Worm (Caenorhabditis elegans): Measurements from ENCODE around the gene pld-1.

The pld-1 gene

ce11 chrII:5033935-5034334, 57.6 kb downstream of the pld-1 start, which contains the start of gene F33G12.3:
F33G12.3 (minus strand) TSS chrII:5034035.
- no peak for TF ChIP-seq rbr-2 (tag; optimal IDR thresholded peaks at IDR 0.05)
- no peak for TF ChIP-seq nhr-41 (GFP tag; IDR thresholded peaks at IDR 0.05)
- TF ChIP-seq cey-2 (tag; optimal IDR thresholded peaks at IDR 0.05; ENCODE audit: borderline replicate concordance, insufficient read depth) = no peak
- TF ChIP-seq snpc-1.2 (GFP tag; IDR thresholded peaks at IDR 0.05) = no peak
- no peak for TF ChIP-seq daf-16 (GFP tag; optimal IDR thresholded peaks at IDR 0.05)
- no peak for TF ChIP-seq daf-16 (tag; optimal IDR thresholded peaks at IDR 0.05)
- TF ChIP-seq lin-1 (GFP tag; IDR thresholded peaks at IDR 0.05) = no peak
- TF ChIP-seq nhr-11 (tag; optimal IDR thresholded peaks at IDR 0.05) = no peak
- TF ChIP-seq madf-5 (GFP tag; IDR thresholded peaks at IDR 0.05) = no peak
- no peak for TF ChIP-seq zip-11 (GFP tag; IDR thresholded peaks at IDR 0.05)
- no peak for TF ChIP-seq ztf-7 (tag; optimal IDR thresholded peaks at IDR 0.05)
- TF ChIP-seq fos-1 (tag; optimal IDR thresholded peaks at IDR 0.05) = no peak
- no peak for TF ChIP-seq lin-15B (tag; optimal IDR thresholded peaks at IDR 0.05)
- no peak for TF ChIP-seq aly-2 (tag; optimal IDR thresholded peaks at IDR 0.05)
- TF ChIP-seq daf-12 (tag; optimal IDR thresholded peaks at IDR 0.05) = no peak
- TF ChIP-seq nhr-237 (tag; optimal IDR thresholded peaks at IDR 0.05) = no peak

All from whole organism, L4 larva.